Worm (Caenorhabditis elegans): ENCODE results near the gene srx-62.

DNA sequence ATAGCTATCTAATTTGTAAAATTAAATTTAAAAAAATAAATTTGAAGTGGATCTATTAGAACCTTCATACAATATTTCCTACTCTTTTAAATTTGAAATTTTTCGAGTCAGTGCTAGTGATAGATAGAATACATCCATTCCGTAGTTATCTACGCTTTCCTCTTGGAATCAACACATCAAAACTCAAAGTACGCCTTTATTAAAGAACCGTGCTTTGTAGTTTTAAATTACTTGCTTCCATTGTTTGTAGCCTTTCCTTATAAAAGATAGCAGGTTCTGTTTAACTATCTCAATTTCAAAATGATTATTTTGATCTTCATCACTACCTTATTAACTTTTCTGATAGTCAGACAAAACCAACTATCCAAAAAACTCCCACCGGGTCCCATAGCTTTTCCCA lies 50.7 kb downstream of the srx-62 start, which contains the start of gene cyp-35B3:
- TF ChIP-seq unc-39 (tag; optimal IDR thresholded peaks at IDR 0.05) (no peak), daf-19 (GFP tag; conservative IDR thresholded peaks at IDR 0.05) (no peak), dpl-1 (GFP tag; optimal IDR thresholded peaks at IDR 0.05) (no peak), F49E8.2 (tag; optimal IDR thresholded peaks at IDR 0.05; ENCODE audit: borderline replicate concordance) (no peak), fkh-10 (GFP tag; optimal IDR thresholded peaks at IDR 0.05) (no peak), dmd-8 (GFP tag; IDR thresholded peaks at IDR 0.05) (no peak)
